Fruit fly (Drosophila melanogaster) whole organism, embryonic: ENCODE results near the gene Myo31DF.
A peak's percentile ranks its signal among the peaks of the same experiment; 100 is the strongest.

Experiments used
- Asciz ChIP-seq: fragments of 200-800 bp; sonication (Bioruptor generic); optimal IDR thresholded peaks from 2 replicates; lab custom pipeline; 2017; ENCODE audit warnings: missing biosample characterization, mild to moderate bottlenecking, missing genetic modification characterization, missing genetic modification reagents
- CG11247 ChIP-seq: fragments of 200-800 bp; sonication (Bioruptor generic); IDR thresholded peaks from 2 replicates; pipeline ENCODE4 v1.3.6; 2022; ENCODE audit warnings: missing biosample characterization, missing genetic modification characterization
- CG11504 ChIP-seq: fragments of 200-800 bp; sonication (Bioruptor generic); optimal IDR thresholded peaks from 3 replicates; lab custom pipeline; 2019; ENCODE audit warnings: missing biosample characterization, mild to moderate bottlenecking, missing genetic modification characterization, moderate library complexity
- CG12236 ChIP-seq: fragments of 200-800 bp; sonication (Bioruptor generic); optimal IDR thresholded peaks from 2 replicates; lab custom pipeline; 2016; ENCODE audit warnings: missing biosample characterization, missing genetic modification characterization
- CG14014 ChIP-seq: fragments of 200-800 bp; sonication (Bioruptor generic); IDR thresholded peaks from 2 replicates; pipeline ENCODE4 v1.3.6; 2022; ENCODE audit warnings: missing biosample characterization, missing genetic modification characterization
- CG14441 ChIP-seq: fragments of 200-800 bp; sonication (Bioruptor generic); IDR thresholded peaks from 2 replicates; pipeline ENCODE4 v1.3.6; 2022; ENCODE audit warnings: missing biosample characterization, missing genetic modification characterization
- CG14965 ChIP-seq: fragments of 200-800 bp; sonication (Bioruptor generic); optimal IDR thresholded peaks from 2 replicates; lab custom pipeline; 2016; ENCODE audit warnings: missing biosample characterization, missing genetic modification characterization, borderline replicate concordance
- CG1529 ChIP-seq: fragments of 200-800 bp; sonication (Bioruptor generic); optimal IDR thresholded peaks from 3 replicates; lab custom pipeline; 2018; ENCODE audit warnings: missing biosample characterization, missing genetic modification characterization
- CG1603 ChIP-seq: fragments of 200-800 bp; sonication (Bioruptor generic); optimal IDR thresholded peaks from 2 replicates; lab custom pipeline; 2019; ENCODE audit warnings: missing biosample characterization, mild to moderate bottlenecking, missing genetic modification characterization, moderate library complexity
- CG16863 ChIP-seq: fragments of 200-800 bp; sonication (Bioruptor generic); optimal IDR thresholded peaks from 3 replicates; lab custom pipeline; 2016; ENCODE audit warnings: missing biosample characterization, missing genetic modification characterization
- CG17361 ChIP-seq: fragments of 200-800 bp; sonication (Bioruptor generic); IDR thresholded peaks from 3 replicates; pipeline ENCODE4 v1.3.6; 2022; ENCODE audit warnings: missing biosample characterization, missing genetic modification characterization
- CG31224 ChIP-seq: fragments of 200-800 bp; sonication (Bioruptor generic); IDR thresholded peaks from 2 replicates; pipeline ENCODE4 v1.3.6; 2022; ENCODE audit warnings: missing biosample characterization, missing genetic modification characterization
- CG31441 ChIP-seq: fragments of 200-800 bp; sonication (Bioruptor generic); IDR thresholded peaks from 2 replicates; pipeline ENCODE4 v1.3.6; 2022; ENCODE audit warnings: missing biosample characterization, missing genetic modification characterization
- CG7372 ChIP-seq: fragments of 200-800 bp; sonication (Bioruptor generic); IDR thresholded peaks from 2 replicates; pipeline ENCODE4 v1.3.6; 2022; ENCODE audit warnings: missing biosample characterization, missing genetic modification characterization
- CG8290 ChIP-seq, 3 experiments: fragments of 200-800 bp; sonication (Bioruptor generic); optimal IDR thresholded peaks; 2 replicates each; lab custom pipeline; 2016 to 2019; ENCODE audit warnings: missing biosample characterization in 3 of 3, missing genetic modification characterization in 3 of 3, mild to moderate bottlenecking in 2 of 3, moderate library complexity in 1 of 3
- E2f1 ChIP-seq: fragments of 200-800 bp; sonication (Bioruptor generic); IDR thresholded peaks from 2 replicates; pipeline ENCODE4 v1.3.6; 2022; ENCODE audit warnings: missing biosample characterization, missing genetic modification characterization
- HLH4C ChIP-seq: fragments of 200-800 bp; sonication (Bioruptor generic); IDR thresholded peaks from 3 replicates; pipeline ENCODE4 v1.3.6; 2022; ENCODE audit warnings: missing biosample characterization, missing genetic modification characterization; ENCODE audit not compliant: partially characterized antibody
- HLHmδ ChIP-seq: fragments of 200-800 bp; sonication (Bioruptor generic); optimal IDR thresholded peaks from 2 replicates; lab custom pipeline; 2018; ENCODE audit warnings: missing biosample characterization, mild to moderate bottlenecking, missing genetic modification characterization, moderate library complexity
- Hey ChIP-seq: fragments of 200-800 bp; sonication (Bioruptor generic); optimal IDR thresholded peaks from 3 replicates; lab custom pipeline; 2018; ENCODE audit warnings: missing biosample characterization, mild to moderate bottlenecking, missing genetic modification characterization
- HmgD ChIP-seq: fragments of 200-800 bp; sonication (Bioruptor generic); optimal IDR thresholded peaks from 3 replicates; lab custom pipeline; 2016; ENCODE audit warnings: missing biosample characterization, missing genetic modification characterization
- Hr39 ChIP-seq: fragments of >200 bp; optimal IDR thresholded peaks from 2 replicates; lab custom pipeline; 2017
- Hsf ChIP-seq: fragments of 200-800 bp; sonication (Bioruptor generic); optimal IDR thresholded peaks from 3 replicates; lab custom pipeline; 2016; ENCODE audit warnings: missing biosample characterization, missing genetic modification characterization
- Opbp ChIP-seq: fragments of 200-800 bp; sonication (Bioruptor generic); IDR thresholded peaks from 3 replicates; pipeline ENCODE4 v1.3.6; 2022; ENCODE audit warnings: missing biosample characterization, missing genetic modification characterization; ENCODE audit not compliant: partially characterized antibody
- Sox100B ChIP-seq: fragments of 200-800 bp; sonication (Bioruptor generic); optimal IDR thresholded peaks from 3 replicates; lab custom pipeline; 2018; ENCODE audit warnings: missing biosample characterization, mild to moderate bottlenecking, missing genetic modification characterization
- Taf1 ChIP-seq: fragments of 200-800 bp; sonication (Bioruptor generic); IDR thresholded peaks from 2 replicates; pipeline ENCODE4 v1.3.6; 2022; ENCODE audit warnings: missing biosample characterization, missing genetic modification characterization
- aop ChIP-seq: fragments of 200-800 bp; sonication (Bioruptor generic); IDR thresholded peaks from 2 replicates; pipeline ENCODE4 v1.3.6; 2022; ENCODE audit warnings: missing biosample characterization, missing genetic modification characterization
- ash1 ChIP-seq: fragments of 200-800 bp; sonication (Bioruptor generic); optimal IDR thresholded peaks from 2 replicates; lab custom pipeline; 2018; ENCODE audit warnings: missing biosample characterization, mild to moderate bottlenecking, missing genetic modification characterization
- bigmax ChIP-seq: fragments of 200-800 bp; sonication (Bioruptor generic); optimal IDR thresholded peaks from 2 replicates; lab custom pipeline; 2018; ENCODE audit warnings: missing biosample characterization, mild to moderate bottlenecking, missing genetic modification characterization
- chinmo ChIP-seq: fragments of 200-800 bp; sonication (Bioruptor generic); IDR thresholded peaks from 4 replicates; pipeline ENCODE4 v1.3.6; 2022; ENCODE audit warnings: missing biosample characterization, missing genetic modification characterization; ENCODE audit not compliant: partially characterized antibody
- esg ChIP-seq: fragments of 200-800 bp; sonication (Bioruptor generic); conservative IDR thresholded peaks from 2 replicates; pipeline ENCODE4 v1.3.6; 2022; ENCODE audit warnings: missing biosample characterization, missing genetic modification characterization
- fru ChIP-seq: fragments of >200 bp; optimal IDR thresholded peaks from 2 replicates; lab custom pipeline; 2017
- fu2 ChIP-seq: fragments of 200-800 bp; sonication (Bioruptor generic); optimal IDR thresholded peaks from 2 replicates; lab custom pipeline; 2016; ENCODE audit warnings: missing biosample characterization, missing genetic modification characterization
- gcm ChIP-seq: fragments of 200-800 bp; sonication (Bioruptor generic); optimal IDR thresholded peaks from 2 replicates; lab custom pipeline; 2019; ENCODE audit warnings: missing biosample characterization, mild to moderate bottlenecking, missing genetic modification characterization, moderate library complexity
- gfzf ChIP-seq: fragments of 200-800 bp; sonication (Bioruptor generic); optimal IDR thresholded peaks from 2 replicates; lab custom pipeline; 2016; ENCODE audit warnings: missing biosample characterization, mild to moderate bottlenecking, missing genetic modification characterization, moderate library complexity
- hth ChIP-seq: fragments of >200 bp; optimal IDR thresholded peaks from 2 replicates; lab custom pipeline; 2017; ENCODE audit warnings: inconsistent platforms
- insv ChIP-seq, 2 experiments: fragments of 200-800 bp; sonication (Bioruptor generic); optimal IDR thresholded peaks; 3 replicates each; lab custom pipeline; 2016 to 2018; ENCODE audit warnings: missing biosample characterization in 2 of 2, missing genetic modification characterization in 2 of 2
- kay ChIP-seq: fragments of 200-800 bp; sonication (Bioruptor generic); optimal IDR thresholded peaks from 2 replicates; lab custom pipeline; 2016; ENCODE audit warnings: missing biosample characterization, missing genetic modification characterization
- klu ChIP-seq: fragments of 200-800 bp; sonication (Bioruptor generic); IDR thresholded peaks from 2 replicates; pipeline ENCODE4 v1.3.6; 2022; ENCODE audit warnings: missing biosample characterization, missing genetic modification characterization
- mld ChIP-seq: fragments of 200-800 bp; sonication (Bioruptor generic); IDR thresholded peaks from 3 replicates; pipeline ENCODE4 v1.3.6; 2022; ENCODE audit warnings: missing biosample characterization, missing genetic modification characterization; ENCODE audit not compliant: partially characterized antibody
- nerfin-2 ChIP-seq: fragments of 200-800 bp; sonication (Bioruptor generic); IDR thresholded peaks from 2 replicates; pipeline ENCODE4 v1.3.6; 2022; ENCODE audit warnings: missing biosample characterization, missing genetic modification characterization; ENCODE audit not compliant: partially characterized antibody
- otp ChIP-seq: fragments of 200-800 bp; sonication (Bioruptor generic); IDR thresholded peaks from 3 replicates; pipeline ENCODE4, ENCODE4 v1.3.6; 2022; ENCODE audit warnings: missing biosample characterization, missing genetic modification characterization
- pb ChIP-seq: fragments of 200-800 bp; sonication (Bioruptor generic); optimal IDR thresholded peaks from 3 replicates; lab custom pipeline; 2016; ENCODE audit warnings: missing biosample characterization, missing genetic modification characterization
- phol ChIP-seq: fragments of 200-800 bp; sonication (Bioruptor generic); optimal IDR thresholded peaks from 3 replicates; lab custom pipeline; 2018; ENCODE audit warnings: missing biosample characterization, mild to moderate bottlenecking, missing genetic modification characterization, moderate library complexity
- salm ChIP-seq: fragments of 200-800 bp; sonication (Bioruptor generic); optimal IDR thresholded peaks from 2 replicates; lab custom pipeline; 2018; ENCODE audit warnings: missing biosample characterization, mild to moderate bottlenecking, missing genetic modification characterization
- sens ChIP-seq: fragments of 200-800 bp; sonication (Bioruptor generic); peaks from one replicate; lab custom pipeline; 2016; ENCODE audit warnings: missing biosample characterization, missing genetic modification characterization
- sqz ChIP-seq: fragments of 200-800 bp; sonication (Bioruptor generic); optimal IDR thresholded peaks from 3 replicates; lab custom pipeline; 2018; ENCODE audit warnings: missing biosample characterization, mild to moderate bottlenecking, missing genetic modification characterization
- ssp ChIP-seq: fragments of 200-800 bp; sonication (Bioruptor generic); IDR thresholded peaks from 2 replicates; pipeline ENCODE4 v1.3.6; 2022; ENCODE audit warnings: missing biosample characterization, missing genetic modification characterization
- tio ChIP-seq: fragments of 200-800 bp; sonication (Bioruptor generic); optimal IDR thresholded peaks from 2 replicates; lab custom pipeline; 2017; ENCODE audit warnings: missing biosample characterization, missing genetic modification characterization, inconsistent platforms
- unpg ChIP-seq: fragments of 200-800 bp; sonication (Bioruptor generic); optimal IDR thresholded peaks from 3 replicates; lab custom pipeline; 2018; ENCODE audit warnings: missing biosample characterization, mild to moderate bottlenecking, missing genetic modification characterization, moderate library complexity
- wek ChIP-seq: fragments of 200-800 bp; sonication (Bioruptor generic); optimal IDR thresholded peaks from 3 replicates; lab custom pipeline; 2018; ENCODE audit warnings: missing biosample characterization, mild to moderate bottlenecking, missing genetic modification characterization, moderate library complexity
- wor ChIP-seq: fragments of 200-800 bp; sonication (Bioruptor generic); IDR thresholded peaks from 2 replicates; pipeline ENCODE4 v1.3.6; 2022; ENCODE audit warnings: missing biosample characterization, missing genetic modification characterization

The Myo31DF gene

DNA sequence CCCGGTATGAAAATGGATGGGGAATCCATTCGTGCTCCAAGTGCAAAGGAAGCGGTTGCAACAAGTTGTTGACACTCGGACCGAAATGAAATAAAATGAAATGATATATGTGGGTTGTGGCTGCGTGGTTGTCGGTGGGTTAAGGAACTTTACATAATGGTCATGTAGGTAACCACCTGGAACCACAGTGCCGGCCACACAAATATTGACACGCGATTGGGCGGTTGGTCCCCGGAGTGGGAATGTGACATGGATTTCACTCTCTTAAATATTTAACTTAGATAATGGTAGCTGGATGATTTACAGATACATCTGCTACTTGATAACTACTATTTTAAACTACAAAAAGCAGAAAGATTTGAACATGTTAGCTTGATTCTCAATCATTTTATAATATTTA lies 1.7 kb downstream of the Myo31DF start (continued):
- TF ChIP-seq phol (tag; lab: Kevin White, UChicago) (no peak), HmgD (GFP tag; lab: Kevin White, UChicago) (no peak), sqz (GFP tag; lab: Kevin White, UChicago) (peak; percentile 34), CG12236 (peak; percentile 23), Sox100B (GFP tag; lab: Kevin White, UChicago) (no peak), klu (GFP tag; lab: Robert Waterston, UW) (no peak), CG14441 (GFP tag; lab: Robert Waterston, UW) (no peak), CG11247 (GFP tag; lab: Robert Waterston, UW) (no peak), CG14965 (GFP tag; lab: Kevin White, UChicago) (no peak), fru (no peak), kay (GFP tag; lab: Kevin White, UChicago) (no peak), esg (GFP tag; lab: Robert Waterston, UW) (no peak), ssp (GFP tag; lab: Robert Waterston, UW) (no peak), wor (no peak), bigmax (GFP tag; lab: Kevin White, UChicago) (no peak), CG14014 (GFP tag; lab: Robert Waterston, UW) (no peak), E2f1 (no peak), Hey (tag; lab: Kevin White, UChicago) (no peak), CG1529 (GFP tag; lab: Kevin White, UChicago) (peak; percentile 8), insv (GFP tag; optimal IDR thresholded peaks at IDR 0.05; lab: Kevin White, UChicago) (no peak), CG31441 (GFP tag; lab: Robert Waterston, UW) (no peak), CG8290 (GFP tag; optimal IDR thresholded peaks at IDR 0.05; lab: Kevin White, UChicago) (no peak), CG8290 (tag; optimal IDR thresholded peaks at IDR 0.05; lab: Kevin White, UChicago) (peak; percentile 1 to 68), Taf1 (GFP tag; lab: Robert Waterston, UW) (no peak), unpg (GFP tag; lab: Kevin White, UChicago) (peak; percentile 34), aop (GFP tag; lab: Robert Waterston, UW) (no peak), Hsf (GFP tag; lab: Kevin White, UChicago) (peak; percentile 19), hth (no peak), HLH4C (GFP tag; lab: Robert Waterston, UW) (no peak), salm (tag; lab: Kevin White, UChicago) (no peak), tio (GFP tag; lab: Kevin White, UChicago) (no peak), CG17361 (GFP tag; lab: Robert Waterston, UW) (no peak), mld (no peak), fu2 (GFP tag; lab: Kevin White, UChicago) (no peak), CG16863 (GFP tag; lab: Kevin White, UChicago) (no peak), gfzf (no peak), Asciz (no peak), HLHmδ (GFP tag; lab: Kevin White, UChicago) (peak; percentile 94), chinmo (GFP tag; lab: Robert Waterston, UW) (no peak), Opbp (GFP tag; lab: Robert Waterston, UW) (no peak), sens (peak; percentile 68), Hr39 (lab: Kevin White, UChicago) (no peak), CG31224 (GFP tag; lab: Robert Waterston, UW) (no peak), pb (GFP tag; lab: Kevin White, UChicago) (no peak), wek (GFP tag; lab: Kevin White, UChicago) (peak; percentile 46), gcm (GFP tag; lab: Kevin White, UChicago) (peak; percentile 8), CG1603 (peak; percentile 40), CG11504 (tag; lab: Kevin White, UChicago) (peak; percentile 17), otp (GFP tag; lab: Robert Waterston, UW) (no peak), ash1 (GFP tag; lab: Kevin White, UChicago) (no peak), nerfin-2 (GFP tag; lab: Robert Waterston, UW) (no peak), CG7372 (GFP tag; lab: Robert Waterston, UW) (no peak)
